Worm (Caenorhabditis elegans) whole organism, L3 larva: Measurements from ENCODE around the gene zyx-1.

Experiments used
- ama-1 ChIP-seq: fragments of 150-350 bp; optimal IDR thresholded peaks from 2 replicates; lab custom pipeline; 2018
- ceh-82 ChIP-seq: fragments of 150-350 bp; optimal IDR thresholded peaks from 2 replicates; lab custom pipeline; 2014; ENCODE audit warnings: missing biosample characterization, missing genetic modification characterization
- egl-27 ChIP-seq: sonication (generic microtip); optimal IDR thresholded peaks from 4 replicates; lab custom pipeline; 2017; ENCODE audit warnings: missing biosample characterization, missing genetic modification reagents, missing genetic modification characterization
- fkh-10 ChIP-seq: sonication (generic microtip); optimal IDR thresholded peaks from 2 replicates; lab custom pipeline; 2017; ENCODE audit warnings: missing biosample characterization, missing genetic modification reagents, missing genetic modification characterization
- fos-1 ChIP-seq: fragments of 150-350 bp; optimal IDR thresholded peaks from 2 replicates; lab custom pipeline; 2014; ENCODE audit warnings: missing biosample characterization, missing genetic modification characterization
- jun-1 ChIP-seq: fragments of 150-350 bp; optimal IDR thresholded peaks from 2 replicates; lab custom pipeline; 2014; ENCODE audit warnings: missing biosample characterization, missing genetic modification reagents, missing genetic modification characterization
- mdl-1 ChIP-seq: fragments of 150-350 bp; optimal IDR thresholded peaks from 2 replicates; lab custom pipeline; 2014; ENCODE audit warnings: missing biosample characterization, missing genetic modification characterization
- nfya-1 ChIP-seq: sonication (generic microtip); optimal IDR thresholded peaks from 2 replicates; lab custom pipeline; 2017; ENCODE audit warnings: missing genetic modification characterization, mild to moderate bottlenecking, missing compliant biosample characterization, antibody characterized with exemption, moderate library complexity; ENCODE audit not compliant: insufficient read depth
- skn-1 ChIP-seq: fragments of 150-350 bp; optimal IDR thresholded peaks from 2 replicates; lab custom pipeline; 2014; ENCODE audit warnings: missing biosample characterization, missing genetic modification characterization
- tbx-2 ChIP-seq: sonication (generic microtip); optimal IDR thresholded peaks from 2 replicates; lab custom pipeline; 2016; ENCODE audit warnings: mild to moderate bottlenecking, missing genetic modification characterization, missing compliant biosample characterization

ce11 chrII:13056580-13056979 lies at the start of gene zyx-1:
- TF ChIP-seq nfya-1 (tag; lab: Kevin White, UChicago) (no peak), mdl-1 (no peak), skn-1 (tag; lab: Kevin White, UChicago) (no peak), jun-1 (tag; lab: Kevin White, UChicago) (no peak), ama-1 (lab: Kevin White, UChicago) (no peak), tbx-2 (tag; lab: Kevin White, UChicago) (no peak), fos-1 (tag; lab: Kevin White, UChicago) (no peak), egl-27 (no peak), fkh-10 (no peak), ceh-82 (tag; lab: Kevin White, UChicago) (no peak)
